Worm (Caenorhabditis elegans): Measurements from ENCODE around the gene cbs-1.

The cbs-1 gene

ce11 chrX:10069692-10070091, 15.6 kb downstream of the cbs-1 start, which contains the start of gene mlck-1:
mlck-1 (minus strand) TSS chrX:10069792.
- TF ChIP-seq ctbp-1 (GFP tag; IDR thresholded peaks at IDR 0.05) (no peak), snpc-4 (tag; optimal IDR thresholded peaks at IDR 0.05) (no peak), ceh-82 (tag; optimal IDR thresholded peaks at IDR 0.05) (no peak), cey-2 (tag; optimal IDR thresholded peaks at IDR 0.05; ENCODE audit: borderline replicate concordance, insufficient read depth) (no peak), hlh-30 (tag; optimal IDR thresholded peaks at IDR 0.05; ENCODE audit: insufficient read depth) (no peak), T26A8.4 (GFP tag; IDR thresholded peaks at IDR 0.05) (no peak), spr-3 (GFP tag; optimal IDR thresholded peaks at IDR 0.05) (no peak), F44E2.7 (GFP tag; IDR thresholded peaks at IDR 0.05) (no peak), nhr-48 (tag; optimal IDR thresholded peaks at IDR 0.05) (no peak), daf-12 (tag; optimal IDR thresholded peaks at IDR 0.05) (no peak), nhr-41 (GFP tag; IDR thresholded peaks at IDR 0.05) (no peak), nhr-25 (tag; optimal IDR thresholded peaks at IDR 0.05; ENCODE audit: borderline replicate concordance, insufficient read depth) (no peak), spr-1 (tag; optimal IDR thresholded peaks at IDR 0.05) (no peak), lir-3 (tag; optimal IDR thresholded peaks at IDR 0.05) (no peak), ces-1 (GFP tag; optimal IDR thresholded peaks at IDR 0.05) (no peak), sdz-12 (GFP tag; optimal IDR thresholded peaks at IDR 0.05) (no peak), set-16 (GFP tag; IDR thresholded peaks at IDR 0.05) (no peak)

- TF ChIP-seq nhr-102 (tag; optimal IDR thresholded peaks at IDR 0.05) (peak; percentile 1), lsy-2 (tag; optimal IDR thresholded peaks at IDR 0.05) (peak in 1 of 2 experiments; percentile 32), hlh-30 (tag; optimal IDR thresholded peaks at IDR 0.05; ENCODE audit: insufficient read depth) (peak; percentile 46), F49E8.2 (tag; optimal IDR thresholded peaks at IDR 0.05; ENCODE audit: borderline replicate concordance) (no peak), egl-43 (GFP tag; IDR thresholded peaks at IDR 0.05) (no peak), nhr-28 (tag; optimal IDR thresholded peaks at IDR 0.05) (peak; percentile 77), nhr-6 (tag; optimal IDR thresholded peaks at IDR 0.05) (peak; percentile 29), dve-1 (tag; optimal IDR thresholded peaks at IDR 0.05; ENCODE audit: insufficient read depth) (peak; percentile 79), hlh-11 (tag; optimal IDR thresholded peaks at IDR 0.05) (peak; percentile 60), Y105C5A.15 (GFP tag; IDR thresholded peaks at IDR 0.05) (no peak), mep-1 (tag; optimal IDR thresholded peaks at IDR 0.05) (peak; percentile 9), zip-11 (GFP tag; IDR thresholded peaks at IDR 0.05) (no peak), skn-1 (tag; optimal IDR thresholded peaks at IDR 0.05) (no peak), pqm-1 (tag; optimal IDR thresholded peaks at IDR 0.05) (peak; percentile 50), daf-16 (GFP tag; optimal IDR thresholded peaks at IDR 0.05) (no peak), daf-16 (tag; optimal IDR thresholded peaks at IDR 0.05) (peak; percentile 87), mes-2 (tag; optimal IDR thresholded peaks at IDR 0.05; ENCODE audit: poor library complexity, severe bottlenecking) (peak; percentile 41), mdl-1 (tag; optimal IDR thresholded peaks at IDR 0.05) (peak in 1 of 2 experiments; percentile 11), dmd-6 (GFP tag; IDR thresholded peaks at IDR 0.05) (peak; percentile 58), F26F4.8 (GFP tag; conservative IDR thresholded peaks at IDR 0.05) (no peak)
Observed at ce11 chrX:10074233-10074632, 20.2 kb downstream of the cbs-1 start, which contains the start of gene ZC373.5. ZC373.5 (minus strand) TSS chrX:10074391.

ce11 chrX:10074988-10075387, 20.9 kb downstream of the cbs-1 start, which contains the start of gene dao-4:
dao-4 (plus strand) TSS chrX:10075288.
- no peak for TF ChIP-seq nhr-111 (GFP tag; optimal IDR thresholded peaks at IDR 0.05)
- no peak for TF ChIP-seq sdz-12 (GFP tag; optimal IDR thresholded peaks at IDR 0.05)
